Fruit fly (Drosophila melanogaster): ENCODE data around the gene CG13603.

- TF ChIP-seq pan (optimal IDR thresholded peaks at IDR 0.05) = no peak
- peak; percentile 17 for TF ChIP-seq Mio (GFP tag; optimal IDR thresholded peaks at IDR 0.05)
- peak; percentile 92 for TF ChIP-seq h (GFP tag; optimal IDR thresholded peaks at IDR 0.05)
These were observed 37.6 kb downstream of the CG13603 start for dm6 chr3R:23948466-23949413.

Data from whole organism, wandering third instar larva.